Worm (Caenorhabditis elegans): ENCODE results near the gene col-106.
A peak's percentile ranks its signal among the peaks of the same experiment; 100 is the strongest.

DNA sequence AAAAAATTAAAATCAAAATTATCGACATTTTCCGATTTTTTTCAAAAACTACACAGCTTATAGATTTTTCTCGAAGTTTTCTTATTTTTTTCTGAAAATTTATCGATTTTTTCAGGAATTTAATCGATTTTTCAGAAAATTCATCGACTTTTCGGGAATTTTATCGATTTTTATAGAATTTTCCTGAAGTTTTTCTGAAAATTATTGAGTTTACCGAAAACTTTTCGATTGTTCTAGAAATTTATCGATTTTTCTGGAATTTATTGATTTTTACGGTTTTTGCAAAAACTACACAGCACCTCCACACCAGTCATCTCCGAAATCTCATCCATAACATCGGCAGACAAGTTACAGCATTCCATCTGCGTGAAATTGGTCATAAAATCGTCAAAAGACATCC lies 23.0 kb downstream of the col-106 start:
- TF ChIP-seq mdl-1 (tag; optimal IDR thresholded peaks at IDR 0.05) = no peak
- no peak for TF ChIP-seq skn-1 (tag; optimal IDR thresholded peaks at IDR 0.05)
- peak; percentile 84 for TF ChIP-seq ceh-28 (tag; optimal IDR thresholded peaks at IDR 0.05)
- TF ChIP-seq snpc-4 (tag; optimal IDR thresholded peaks at IDR 0.05) = no peak
- no peak for TF ChIP-seq unc-39 (tag; optimal IDR thresholded peaks at IDR 0.05)
- no peak for TF ChIP-seq nhr-23 (tag; optimal IDR thresholded peaks at IDR 0.05)
- TF ChIP-seq egl-5 (tag; optimal IDR thresholded peaks at IDR 0.05) = no peak
- TF ChIP-seq jun-1 (tag; optimal IDR thresholded peaks at IDR 0.05) = no peak
- no peak for TF ChIP-seq aly-2 (tag; optimal IDR thresholded peaks at IDR 0.05)
- no peak for TF ChIP-seq elt-2 (tag; optimal IDR thresholded peaks at IDR 0.05)
- TF ChIP-seq ztf-11 (tag; optimal IDR thresholded peaks at IDR 0.05) = no peak
- no peak for TF ChIP-seq ceh-82 (tag; optimal IDR thresholded peaks at IDR 0.05)
- no peak for TF ChIP-seq nhr-28 (tag; optimal IDR thresholded peaks at IDR 0.05)
